Worm (Caenorhabditis elegans): Measurements from ENCODE around the gene nhr-134.

DNA sequence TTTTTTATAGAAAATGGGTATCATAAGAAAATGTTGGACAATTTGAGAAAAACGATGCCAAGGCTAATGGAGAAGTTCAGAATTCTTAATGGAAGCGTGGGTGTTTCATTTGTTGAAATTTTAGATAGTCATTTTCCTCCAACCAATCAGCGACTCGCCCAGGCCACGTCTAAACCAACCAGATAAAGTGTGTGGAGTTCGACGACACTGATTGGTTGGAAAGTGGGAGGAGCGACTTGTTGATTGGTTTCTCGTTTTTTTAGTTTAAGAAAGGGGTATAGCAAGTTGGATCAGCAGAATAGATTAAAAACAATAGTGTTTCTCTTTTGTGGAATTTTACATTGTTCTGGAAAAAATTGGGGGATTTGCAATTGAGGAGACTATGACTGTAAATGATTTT is 23.5 kb upstream of the nhr-134 start:
- TF ChIP-seq nhr-76 (tag; optimal IDR thresholded peaks at IDR 0.05) (no peak), lsy-2 (tag; optimal IDR thresholded peaks at IDR 0.05) (no peak), pqm-1 (tag; optimal IDR thresholded peaks at IDR 0.05) (no peak), jun-1 (tag; optimal IDR thresholded peaks at IDR 0.05) (no peak), ces-1 (GFP tag; optimal IDR thresholded peaks at IDR 0.05) (no peak), mdl-1 (tag; optimal IDR thresholded peaks at IDR 0.05) (no peak), dpl-1 (GFP tag; optimal IDR thresholded peaks at IDR 0.05) (no peak), mep-1 (tag; optimal IDR thresholded peaks at IDR 0.05) (no peak), lin-13 (GFP tag; optimal IDR thresholded peaks at IDR 0.05) (no peak), fos-1 (tag; optimal IDR thresholded peaks at IDR 0.05) (no peak), swsn-7 (tag; optimal IDR thresholded peaks at IDR 0.05) (no peak), tbx-2 (tag; optimal IDR thresholded peaks at IDR 0.05) (no peak), ztf-11 (tag; optimal IDR thresholded peaks at IDR 0.05) (no peak)
